Worm (Caenorhabditis elegans): ENCODE measurements around the gene sdz-12.

Gene sdz-12

DNA sequence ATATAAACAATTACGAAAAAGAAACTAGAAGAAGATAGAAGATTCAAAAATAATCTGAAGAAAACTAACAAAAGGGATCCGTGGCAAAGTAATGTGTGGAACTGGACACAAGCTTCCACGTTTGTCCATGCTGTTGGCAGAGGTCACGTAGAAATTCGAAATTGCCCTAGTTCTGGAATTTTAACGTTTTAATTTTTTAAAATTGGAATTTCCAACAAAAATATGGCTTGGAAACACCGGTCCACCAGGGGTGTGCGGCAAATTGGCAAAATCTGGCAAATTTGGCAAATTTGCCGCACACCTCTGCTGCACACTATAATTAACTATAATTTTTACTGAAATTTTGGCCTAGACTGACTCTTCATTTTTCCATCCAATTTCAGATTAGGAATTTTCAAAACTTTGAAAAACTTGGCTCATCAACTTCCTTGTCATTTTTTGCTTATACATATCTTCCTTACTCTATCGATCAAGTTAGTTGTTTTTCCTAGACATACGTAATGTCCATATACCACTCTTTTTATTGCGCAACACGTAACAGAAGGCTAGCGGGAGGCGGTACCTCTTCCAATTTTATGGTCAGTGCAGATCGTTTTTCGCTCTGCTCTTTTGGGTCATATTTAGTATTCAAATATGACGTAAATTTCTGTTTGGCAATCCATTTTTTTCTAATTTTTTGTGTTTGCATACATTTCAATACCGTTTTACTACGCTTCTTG is 50.1 kb downstream of the sdz-12 start, which contains the start of gene F19B10.10:
TSS of gene F19B10.10 (minus strand) at position 51 of the 719 bp plus-strand sequence.
- TF ChIP-seq unc-62 (GFP tag; optimal IDR thresholded peaks at IDR 0.05 in 1 of 2) (no peak), unc-62 (tag; optimal IDR thresholded peaks at IDR 0.05) (no peak), duxl-1 (tag; optimal IDR thresholded peaks at IDR 0.05; ENCODE audit: poor library complexity) (no peak), arid-1 (GFP tag; conservative IDR thresholded peaks at IDR 0.05) (no peak), gei-8 (GFP tag; optimal IDR thresholded peaks at IDR 0.05) (no peak), nhr-28 (tag; optimal IDR thresholded peaks at IDR 0.05) (no peak), rbr-2 (tag; optimal IDR thresholded peaks at IDR 0.05) (no peak), daf-12 (tag; optimal IDR thresholded peaks at IDR 0.05) (no peak), dve-1 (tag; optimal IDR thresholded peaks at IDR 0.05; ENCODE audit: insufficient read depth) (no peak), lin-15B (tag; optimal IDR thresholded peaks at IDR 0.05) (no peak), aly-2 (tag; optimal IDR thresholded peaks at IDR 0.05) (no peak), lin-29 (GFP tag; IDR thresholded peaks at IDR 0.05) (no peak), dmd-6 (GFP tag; IDR thresholded peaks at IDR 0.05) (no peak), ztf-11 (tag; optimal IDR thresholded peaks at IDR 0.05) (no peak), attf-4 (tag; optimal IDR thresholded peaks at IDR 0.05) (no peak), nhr-77 (tag; optimal IDR thresholded peaks at IDR 0.05) (no peak), set-16 (GFP tag; IDR thresholded peaks at IDR 0.05) (no peak), Y75B8A.6 (GFP tag; IDR thresholded peaks at IDR 0.05) (no peak), F26F4.8 (GFP tag; conservative IDR thresholded peaks at IDR 0.05) (no peak)

DNA sequence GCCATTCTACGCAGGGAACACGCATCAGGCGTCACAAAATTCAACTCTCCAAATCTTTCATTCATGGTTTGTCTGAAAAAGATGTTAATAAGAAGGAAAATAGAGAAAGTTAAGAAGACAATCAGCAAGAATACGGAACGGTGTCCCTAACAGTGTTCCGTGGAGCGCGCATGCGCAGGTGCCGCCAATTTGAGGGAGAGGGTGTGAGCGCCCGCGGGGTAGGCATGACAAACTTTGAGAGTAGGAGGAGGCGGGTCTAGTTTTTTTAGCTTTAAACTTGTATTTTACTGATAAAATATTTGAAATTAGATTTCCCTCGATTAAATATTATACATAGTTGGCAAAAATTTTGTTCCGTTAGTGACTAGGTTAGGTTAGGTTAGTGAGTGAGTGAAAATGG is 51.3 kb downstream of the sdz-12 start:
- TF ChIP-seq F26F4.8 (GFP tag; conservative IDR thresholded peaks at IDR 0.05) (no peak), lir-3 (tag; optimal IDR thresholded peaks at IDR 0.05) (no peak), Y5F2A.4 (GFP tag; optimal IDR thresholded peaks at IDR 0.05) (no peak), egl-43 (GFP tag; IDR thresholded peaks at IDR 0.05) (no peak), dmd-9 (GFP tag; IDR thresholded peaks at IDR 0.05) (no peak), nhr-41 (GFP tag; IDR thresholded peaks at IDR 0.05) (no peak), ceh-20 (GFP tag; IDR thresholded peaks at IDR 0.05) (no peak), spr-1 (tag; optimal IDR thresholded peaks at IDR 0.05) (no peak), zip-11 (GFP tag; IDR thresholded peaks at IDR 0.05) (no peak), unc-39 (tag; optimal IDR thresholded peaks at IDR 0.05) (no peak), lin-1 (GFP tag; IDR thresholded peaks at IDR 0.05) (no peak), hmg-1.1 (GFP tag; IDR thresholded peaks at IDR 0.05) (no peak), Y48G9A.11 (GFP tag; IDR thresholded peaks at IDR 0.05) (no peak), unc-130 (GFP tag; optimal IDR thresholded peaks at IDR 0.05) (no peak), lin-15B (tag; optimal IDR thresholded peaks at IDR 0.05) (no peak), ceh-44 (GFP tag; IDR thresholded peaks at IDR 0.05) (no peak), nhr-25 (tag; optimal IDR thresholded peaks at IDR 0.05; ENCODE audit: borderline replicate concordance, insufficient read depth) (no peak), mdt-29 (GFP tag; IDR thresholded peaks at IDR 0.05) (no peak), arid-1 (GFP tag; conservative IDR thresholded peaks at IDR 0.05) (no peak)

Data from whole organism, L4 larva.